Worm (Caenorhabditis elegans) whole organism, mixed stage, embryonic: ENCODE results near the gene Y54G11A.4.
"Not testable (repeated sequence)": the region's sequence is repeated elsewhere in the genome, so short reads cannot be mapped to it uniquely, and the experiment has no call there.

Experiments
- M03D4.4 ChIP-seq: sonication (generic microtip); optimal IDR thresholded peaks from 2 replicates; lab custom pipeline; 2017; ENCODE audit warnings: mild to moderate bottlenecking, missing genetic modification characterization, missing compliant biosample characterization
- bed-3 ChIP-seq: fragments of 200-800 bp; sonication (Bioruptor generic); optimal IDR thresholded peaks from 3 replicates; lab custom pipeline; 2018; ENCODE audit warnings: mild to moderate bottlenecking, missing genetic modification characterization, moderate library complexity, missing compliant biosample characterization
- blmp-1 ChIP-seq: fragments of 150-350 bp; optimal IDR thresholded peaks from 2 replicates; lab custom pipeline; 2014; ENCODE audit warnings: missing biosample characterization, missing genetic modification characterization
- ceh-39 ChIP-seq: fragments of 150-350 bp; optimal IDR thresholded peaks from 2 replicates; lab custom pipeline; 2014; ENCODE audit warnings: missing biosample characterization, missing genetic modification characterization
- ceh-83 ChIP-seq: fragments of 200-800 bp; sonication (Bioruptor generic); optimal IDR thresholded peaks from 2 replicates; lab custom pipeline; 2018; ENCODE audit warnings: mild to moderate bottlenecking, missing genetic modification characterization, missing compliant biosample characterization
- ces-1 ChIP-seq: fragments of 150-350 bp; optimal IDR thresholded peaks from 2 replicates; lab custom pipeline; 2014; ENCODE audit warnings: missing biosample characterization, missing genetic modification reagents, missing genetic modification characterization
- cnd-1 ChIP-seq: fragments of 200-800 bp; sonication (Bioruptor generic); optimal IDR thresholded peaks from 2 replicates; lab custom pipeline; 2018; ENCODE audit warnings: mild to moderate bottlenecking, missing genetic modification characterization, missing compliant biosample characterization
- drap-1 ChIP-seq: fragments of 200-800 bp; sonication (Bioruptor generic); optimal IDR thresholded peaks from 3 replicates; lab custom pipeline; 2018; ENCODE audit warnings: mild to moderate bottlenecking, missing genetic modification characterization, missing compliant biosample characterization
- elt-1 ChIP-seq: sonication (generic microtip); optimal IDR thresholded peaks from 2 replicates; lab custom pipeline; 2017; ENCODE audit warnings: missing genetic modification characterization, mild to moderate bottlenecking, missing compliant biosample characterization, antibody characterized with exemption, moderate library complexity, borderline replicate concordance; ENCODE audit not compliant: insufficient read depth
- flh-1 ChIP-seq: fragments of 200-800 bp; sonication (Bioruptor generic); optimal IDR thresholded peaks from 2 replicates; lab custom pipeline; 2018; ENCODE audit warnings: mild to moderate bottlenecking, missing genetic modification characterization, moderate library complexity, missing compliant biosample characterization
- ham-2 ChIP-seq: fragments of 200-800 bp; sonication (Bioruptor generic); optimal IDR thresholded peaks from 2 replicates; lab custom pipeline; 2018; ENCODE audit warnings: mild to moderate bottlenecking, missing genetic modification characterization, missing compliant biosample characterization
- hlh-1 ChIP-seq: fragments of 150-350 bp; optimal IDR thresholded peaks from 2 replicates; lab custom pipeline; 2014; ENCODE audit warnings: missing biosample characterization, missing genetic modification reagents, missing genetic modification characterization
- lin-32 ChIP-seq: fragments of 200-800 bp; sonication (Bioruptor generic); optimal IDR thresholded peaks from 2 replicates; lab custom pipeline; 2018; ENCODE audit warnings: mild to moderate bottlenecking, missing genetic modification characterization, missing compliant biosample characterization
- lsy-2 ChIP-seq: fragments of 150-350 bp; optimal IDR thresholded peaks from 2 replicates; lab custom pipeline; 2014; ENCODE audit warnings: missing biosample characterization, missing genetic modification characterization
- mab-5 ChIP-seq: fragments of 150-350 bp; optimal IDR thresholded peaks from 2 replicates; lab custom pipeline; 2014; ENCODE audit warnings: missing biosample characterization, missing genetic modification characterization
- mep-1 ChIP-seq: fragments of 150-350 bp; optimal IDR thresholded peaks from 2 replicates; lab custom pipeline; 2017; ENCODE audit warnings: missing biosample characterization, missing genetic modification reagents, missing genetic modification characterization, inconsistent platforms
- mls-2 ChIP-seq: sonication (generic microtip); optimal IDR thresholded peaks from 2 replicates; lab custom pipeline; 2016; ENCODE audit warnings: mild to moderate bottlenecking, missing genetic modification characterization, moderate library complexity, missing compliant biosample characterization
- nhr-2 ChIP-seq: fragments of 150-350 bp; optimal IDR thresholded peaks from 2 replicates; lab custom pipeline; 2014; ENCODE audit warnings: missing biosample characterization, missing genetic modification characterization
- nhr-237 ChIP-seq: fragments of 150-350 bp; optimal IDR thresholded peaks from 2 replicates; lab custom pipeline; 2014; ENCODE audit warnings: missing biosample characterization, missing genetic modification characterization
- nhr-28 ChIP-seq: fragments of 150-350 bp; optimal IDR thresholded peaks from 2 replicates; lab custom pipeline; 2014; ENCODE audit warnings: missing biosample characterization, missing genetic modification characterization
- nhr-76 ChIP-seq: sonication (generic microtip); optimal IDR thresholded peaks from 2 replicates; lab custom pipeline; 2017; ENCODE audit warnings: missing biosample characterization, missing genetic modification characterization
- pha-4 ChIP-seq: fragments of 150-350 bp; optimal IDR thresholded peaks from 2 replicates; lab custom pipeline; 2018; ENCODE audit warnings: missing biosample characterization, missing genetic modification reagents, missing genetic modification characterization
- sem-2 ChIP-seq: fragments of 200-800 bp; sonication (Bioruptor generic); optimal IDR thresholded peaks from 2 replicates; lab custom pipeline; 2018; ENCODE audit warnings: mild to moderate bottlenecking, missing genetic modification characterization, missing compliant biosample characterization
- sptf-1 ChIP-seq: sonication (generic microtip); optimal IDR thresholded peaks from 2 replicates; lab custom pipeline; 2017; ENCODE audit warnings: mild to moderate bottlenecking, missing genetic modification characterization, moderate library complexity, missing compliant biosample characterization
- tbx-8 ChIP-seq: fragments of 200-800 bp; sonication (Bioruptor generic); optimal IDR thresholded peaks from 2 replicates; lab custom pipeline; 2018; ENCODE audit warnings: mild to moderate bottlenecking, missing genetic modification characterization, moderate library complexity, missing compliant biosample characterization
- unc-120 ChIP-seq: sonication (generic microtip); optimal IDR thresholded peaks from 2 replicates; lab custom pipeline; 2017; ENCODE audit warnings: missing genetic modification characterization, missing compliant biosample characterization; ENCODE audit not compliant: poor library complexity, severe bottlenecking
- unc-39 ChIP-seq: fragments of 150-350 bp; optimal IDR thresholded peaks from 2 replicates; lab custom pipeline; 2014; ENCODE audit warnings: missing biosample characterization, missing genetic modification characterization
- zip-8 ChIP-seq: fragments of 150-350 bp; optimal IDR thresholded peaks from 2 replicates; lab custom pipeline; 2014; ENCODE audit warnings: missing biosample characterization, missing genetic modification characterization

Gene Y54G11A.4

ce11 chrII:14311537-14311936, 18.9 kb downstream of the Y54G11A.4 start:
- TF ChIP-seq unc-39 (tag; lab: Kevin White, UChicago) (no peak), blmp-1 (tag; lab: Kevin White, UChicago) (no peak), pha-4 (tag; lab: Kevin White, UChicago) (no peak), bed-3 (GFP tag; lab: Kevin White, UChicago) (no peak), elt-1 (tag; lab: Kevin White, UChicago) (no peak), tbx-8 (GFP tag; lab: Kevin White, UChicago) (no peak), sem-2 (GFP tag; lab: Kevin White, UChicago) (no peak), mep-1 (tag; lab: Kevin White, UChicago) (no peak), nhr-2 (no peak), cnd-1 (tag; lab: Kevin White, UChicago) (no peak), nhr-28 (tag; lab: Kevin White, UChicago) (no peak), nhr-237 (no peak), unc-120 (no peak)

- TF ChIP-seq sem-2 (GFP tag; lab: Kevin White, UChicago): no peak
- TF ChIP-seq flh-1 (GFP tag; lab: Kevin White, UChicago): no peak
- no peak for TF ChIP-seq lin-32 (GFP tag; lab: Kevin White, UChicago)
- no peak for TF ChIP-seq pha-4 (tag; lab: Kevin White, UChicago)
- TF ChIP-seq elt-1 (tag; lab: Kevin White, UChicago): no peak
- no peak for TF ChIP-seq unc-120
- no peak for TF ChIP-seq unc-39 (tag; lab: Kevin White, UChicago)
- TF ChIP-seq nhr-237: no peak
- TF ChIP-seq nhr-28 (tag; lab: Kevin White, UChicago): no peak
- TF ChIP-seq drap-1 (GFP tag; lab: Kevin White, UChicago): no peak
- TF ChIP-seq sptf-1 (tag; lab: Kevin White, UChicago): no peak
- TF ChIP-seq ces-1 (GFP tag; lab: Kevin White, UChicago): no peak
- no peak for TF ChIP-seq mab-5 (tag; lab: Kevin White, UChicago)
- TF ChIP-seq hlh-1 (tag; lab: Kevin White, UChicago): no peak
- no peak for TF ChIP-seq ceh-83 (GFP tag; lab: Kevin White, UChicago)
- no peak for TF ChIP-seq lsy-2
- no peak for TF ChIP-seq nhr-2
These were observed 19.6 kb downstream of the Y54G11A.4 start for ce11 chrII:14312182-14312581.

- no peak for TF ChIP-seq flh-1 (GFP tag; lab: Kevin White, UChicago)
- no peak for TF ChIP-seq ceh-39 (tag; lab: Kevin White, UChicago)
- TF ChIP-seq nhr-76 (tag; lab: Kevin White, UChicago): no peak
- no peak for TF ChIP-seq M03D4.4 (tag; lab: Kevin White, UChicago)
- no peak for TF ChIP-seq drap-1 (GFP tag; lab: Kevin White, UChicago)
- TF ChIP-seq ceh-83 (GFP tag; lab: Kevin White, UChicago): no peak
- TF ChIP-seq pha-4 (tag; lab: Kevin White, UChicago): no peak
- no peak for TF ChIP-seq zip-8
- TF ChIP-seq cnd-1 (tag; lab: Kevin White, UChicago): no peak
- TF ChIP-seq ham-2 (GFP tag; lab: Kevin White, UChicago): no peak
- TF ChIP-seq lin-32 (GFP tag; lab: Kevin White, UChicago): no peak
These were observed 25.4 kb downstream of the Y54G11A.4 start, which contains the start of gene Y54G11A.14 for ce11 chrII:14318027-14318426. TSS of gene Y54G11A.14 (plus strand) at chrII:14318158.

ce11 chrII:14319227-14319626, 26.6 kb downstream of the Y54G11A.4 start:
- TF ChIP-seq mls-2 (tag; lab: Kevin White, UChicago): peak; percentile 0
- TF ChIP-seq cnd-1 (tag; lab: Kevin White, UChicago): no peak

- TF ChIP-seq lin-32 (GFP tag; lab: Kevin White, UChicago): no peak
- TF ChIP-seq ces-1 (GFP tag; lab: Kevin White, UChicago): peak; percentile 74
- TF ChIP-seq, all 35 proteins: peak for 1
These were observed 28.6 kb downstream of the Y54G11A.4 start for ce11 chrII:14321225-14321624.

ce11 chrII:14344166-14344565, 51.5 kb downstream of the Y54G11A.4 start, which contains the start of gene ddl-3:
TSS of gene ddl-3 (minus strand) at chrII:14344454.
- TF ChIP-seq mls-2 (tag; lab: Kevin White, UChicago); lin-32 (GFP tag; lab: Kevin White, UChicago); mab-5 (tag; lab: Kevin White, UChicago): not testable (repeated sequence)
